Worm (Caenorhabditis elegans) whole organism, L1 larva: ENCODE results near the gene Y41D4B.24.
A peak's percentile ranks its signal among the peaks of the same experiment; 100 is the strongest.

ENCODE experiments used
- C04F5.9 ChIP-seq: sonication (generic microtip); optimal IDR thresholded peaks from 2 replicates; lab custom pipeline; 2016; ENCODE audit warnings: missing genetic modification characterization, missing compliant biosample characterization
- C16A3.4 ChIP-seq: fragments of 150-350 bp; optimal IDR thresholded peaks from 2 replicates; lab custom pipeline; 2014; ENCODE audit warnings: missing biosample characterization, missing genetic modification characterization
- F16B12.6 ChIP-seq: fragments of 150-350 bp; optimal IDR thresholded peaks from 2 replicates; lab custom pipeline; 2014; ENCODE audit warnings: missing biosample characterization, missing genetic modification characterization
- alr-1 ChIP-seq: fragments of 200-800 bp; sonication (Bioruptor generic); optimal IDR thresholded peaks from 2 replicates; lab custom pipeline; 2018; ENCODE audit warnings: borderline replicate concordance, mild to moderate bottlenecking, missing genetic modification characterization, missing compliant biosample characterization
- ama-1 ChIP-seq: fragments of 150-350 bp; optimal IDR thresholded peaks from 2 replicates; lab custom pipeline; 2014
- blmp-1 ChIP-seq: fragments of 150-350 bp; optimal IDR thresholded peaks from 2 replicates; lab custom pipeline; 2014; ENCODE audit warnings: missing biosample characterization, missing genetic modification characterization
- ceh-88 ChIP-seq: fragments of 200-800 bp; sonication (Bioruptor generic); IDR thresholded peaks from 2 replicates; pipeline ENCODE4 v1.3.6; 2022; ENCODE audit warnings: missing genetic modification characterization, missing compliant biosample characterization
- ceh-90 ChIP-seq: sonication (generic microtip); optimal IDR thresholded peaks from 2 replicates; lab custom pipeline; 2016; ENCODE audit warnings: missing genetic modification characterization, missing compliant biosample characterization
- efl-1 ChIP-seq, 4 experiments: fragments of 150-350 bp; optimal IDR thresholded peaks in 3 of 4; peaks in 1 of 4; 1 replicate in 1 of 4; 2 replicates in 3 of 4; lab custom pipeline; 2014; ENCODE audit warnings: missing biosample characterization in 2 of 4, missing genetic modification characterization in 2 of 4, missing genetic modification reagents in 2 of 4
- efl-3 ChIP-seq: fragments of 200-800 bp; sonication (Bioruptor generic); optimal IDR thresholded peaks from 2 replicates; lab custom pipeline; 2018; ENCODE audit warnings: mild to moderate bottlenecking, missing genetic modification characterization, missing compliant biosample characterization
- egl-13 ChIP-seq: sonication (generic microtip); optimal IDR thresholded peaks from 2 replicates; lab custom pipeline; 2016; ENCODE audit warnings: missing genotype, missing genetic modification reagents, missing genetic modification characterization, missing compliant biosample characterization
- elt-3 ChIP-seq, 6 experiments: fragments of 150-350 bp in 1 of 6; sonication (generic microtip); optimal IDR thresholded peaks; 2 replicates each; lab custom pipeline; 2017 to 2018; ENCODE audit warnings: missing biosample characterization in 6 of 6, missing genetic modification characterization in 6 of 6, inconsistent platforms in 1 of 6
- ets-5 ChIP-seq: fragments of 200-800 bp; sonication (Bioruptor generic); IDR thresholded peaks from 2 replicates; pipeline ENCODE4 v1.3.6; 2022; ENCODE audit warnings: missing genetic modification characterization, missing compliant biosample characterization
- fkh-4 ChIP-seq: sonication (generic microtip); optimal IDR thresholded peaks from 2 replicates; lab custom pipeline; 2016; ENCODE audit warnings: missing compliant biosample characterization, missing genetic modification characterization, borderline replicate concordance
- fkh-8 ChIP-seq: sonication (generic microtip); optimal IDR thresholded peaks from 2 replicates; lab custom pipeline; 2016; ENCODE audit warnings: mild to moderate bottlenecking, missing genetic modification characterization, missing compliant biosample characterization
- fos-1 ChIP-seq: fragments of 150-350 bp; optimal IDR thresholded peaks from 2 replicates; lab custom pipeline; 2014; ENCODE audit warnings: missing biosample characterization, missing genetic modification characterization
- grh-1 ChIP-seq: fragments of 200-800 bp; sonication (Bioruptor generic); IDR thresholded peaks from 2 replicates; pipeline ENCODE4 v1.3.6; 2022; ENCODE audit warnings: missing genetic modification reagents, missing genetic modification characterization, missing compliant biosample characterization
- hlh-17 ChIP-seq: fragments of 200-800 bp; sonication (Bioruptor generic); optimal IDR thresholded peaks from 2 replicates; lab custom pipeline; 2018; ENCODE audit warnings: missing genetic modification characterization, mild to moderate bottlenecking, missing compliant biosample characterization, moderate library complexity, borderline replicate concordance
- hlh-4 ChIP-seq: sonication (generic microtip); optimal IDR thresholded peaks from 2 replicates; lab custom pipeline; 2016; ENCODE audit warnings: mild to moderate bottlenecking, missing genetic modification characterization, missing compliant biosample characterization
- hpl-2 ChIP-seq: fragments of 150-350 bp; optimal IDR thresholded peaks from 2 replicates; lab custom pipeline; 2014; ENCODE audit warnings: missing biosample characterization, missing genetic modification reagents, missing genetic modification characterization
- irx-1 ChIP-seq: sonication (generic microtip); optimal IDR thresholded peaks from 2 replicates; lab custom pipeline; 2016; ENCODE audit warnings: missing genetic modification characterization, missing compliant biosample characterization
- isw-1 ChIP-seq: fragments of 200-800 bp; sonication (Bioruptor generic); IDR thresholded peaks from 2 replicates; pipeline ENCODE4 v1.3.6; 2022; ENCODE audit warnings: missing genetic modification characterization, missing compliant biosample characterization
- lin-13 ChIP-seq: fragments of 150-350 bp; optimal IDR thresholded peaks from 2 replicates; lab custom pipeline; 2014; ENCODE audit warnings: missing biosample characterization, missing genetic modification reagents, missing genetic modification characterization
- lin-14 ChIP-seq: fragments of 200-800 bp; sonication (Bioruptor generic); optimal IDR thresholded peaks from 2 replicates; lab custom pipeline; 2018; ENCODE audit warnings: mild to moderate bottlenecking, missing genetic modification characterization, moderate library complexity, missing compliant biosample characterization
- lin-15B ChIP-seq: fragments of 150-350 bp; sonication (generic microtip); optimal IDR thresholded peaks from 3 replicates; lab custom pipeline; 2014; ENCODE audit warnings: missing biosample characterization, missing genetic modification characterization
- lin-39 ChIP-seq: fragments of 150-350 bp; optimal IDR thresholded peaks from 2 replicates; lab custom pipeline; 2014; ENCODE audit warnings: missing biosample characterization, missing genetic modification reagents, missing genetic modification characterization
- lir-3 ChIP-seq: sonication (generic microtip); optimal IDR thresholded peaks from 2 replicates; lab custom pipeline; 2016; ENCODE audit warnings: mild to moderate bottlenecking, missing genetic modification characterization, moderate library complexity, missing compliant biosample characterization; ENCODE audit not compliant: poor library complexity
- lsy-2 ChIP-seq, 2 experiments: fragments of 150-350 bp; optimal IDR thresholded peaks; 2 replicates each; lab custom pipeline; 2014; ENCODE audit warnings: missing biosample characterization in 2 of 2, missing genetic modification characterization in 2 of 2
- mep-1 ChIP-seq: fragments of 150-350 bp; optimal IDR thresholded peaks from 2 replicates; lab custom pipeline; 2014; ENCODE audit warnings: missing biosample characterization, missing genetic modification characterization
- nhr-20 ChIP-seq: sonication (generic microtip); optimal IDR thresholded peaks from 2 replicates; lab custom pipeline; 2016; ENCODE audit warnings: mild to moderate bottlenecking, missing genetic modification characterization, missing compliant biosample characterization
- nhr-237 ChIP-seq: fragments of 150-350 bp; optimal IDR thresholded peaks from 2 replicates; lab custom pipeline; 2014; ENCODE audit warnings: missing biosample characterization, missing genetic modification characterization
- nhr-28 ChIP-seq: fragments of 150-350 bp; optimal IDR thresholded peaks from 2 replicates; lab custom pipeline; 2014; ENCODE audit warnings: missing biosample characterization, missing genetic modification characterization
- nhr-71 ChIP-seq: sonication (generic microtip); optimal IDR thresholded peaks from 2 replicates; lab custom pipeline; 2016; ENCODE audit warnings: mild to moderate bottlenecking, missing genetic modification characterization, moderate library complexity, missing compliant biosample characterization
- pag-3 ChIP-seq: sonication (generic microtip); optimal IDR thresholded peaks from 2 replicates; lab custom pipeline; 2017; ENCODE audit warnings: missing genetic modification characterization, mild to moderate bottlenecking, missing compliant biosample characterization, antibody characterized with exemption, borderline replicate concordance; ENCODE audit not compliant: insufficient read depth
- pax-3 ChIP-seq: fragments of 200-800 bp; sonication (Bioruptor generic); optimal IDR thresholded peaks from 2 replicates; lab custom pipeline; 2018; ENCODE audit warnings: mild to moderate bottlenecking, missing genetic modification characterization, moderate library complexity, missing compliant biosample characterization
- pqm-1 ChIP-seq: sonication (generic microtip); optimal IDR thresholded peaks from 3 replicates; lab custom pipeline; 2017; ENCODE audit warnings: missing biosample characterization, missing genetic modification characterization
- rnt-1 ChIP-seq: sonication (generic microtip); optimal IDR thresholded peaks from 2 replicates; lab custom pipeline; 2016; ENCODE audit warnings: mild to moderate bottlenecking, missing genetic modification characterization, moderate library complexity, missing compliant biosample characterization
- skn-1 ChIP-seq: fragments of 150-350 bp; optimal IDR thresholded peaks from 2 replicates; lab custom pipeline; 2014; ENCODE audit warnings: missing biosample characterization, missing genetic modification characterization
- snu-23 ChIP-seq: sonication (generic microtip); optimal IDR thresholded peaks from 2 replicates; lab custom pipeline; 2016; ENCODE audit warnings: missing genetic modification characterization, missing compliant biosample characterization
- sox-4 ChIP-seq: sonication (generic microtip); optimal IDR thresholded peaks from 2 replicates; lab custom pipeline; 2016; ENCODE audit warnings: missing genetic modification characterization, missing compliant biosample characterization
- sup-37 ChIP-seq: fragments of 200-800 bp; sonication (Bioruptor generic); optimal IDR thresholded peaks from 2 replicates; lab custom pipeline; 2018; ENCODE audit warnings: mild to moderate bottlenecking, missing genetic modification characterization, missing compliant biosample characterization
- swsn-7 ChIP-seq: sonication (generic microtip); optimal IDR thresholded peaks from 2 replicates; lab custom pipeline; 2016; ENCODE audit warnings: missing genetic modification characterization, missing compliant biosample characterization
- unc-130 ChIP-seq: fragments of 150-350 bp; optimal IDR thresholded peaks from 2 replicates; lab custom pipeline; 2017; ENCODE audit warnings: missing biosample characterization, missing genetic modification characterization, inconsistent platforms
- unc-30 ChIP-seq: sonication (generic microtip); optimal IDR thresholded peaks from 2 replicates; lab custom pipeline; 2017; ENCODE audit warnings: missing biosample characterization, missing genetic modification characterization
- unc-62 ChIP-seq: fragments of 150-350 bp; optimal IDR thresholded peaks from 2 replicates; lab custom pipeline; 2014; ENCODE audit warnings: missing biosample characterization, missing genetic modification reagents, missing genetic modification characterization
- xbp-1 ChIP-seq: sonication (generic microtip); optimal IDR thresholded peaks from 2 replicates; lab custom pipeline; 2016; ENCODE audit warnings: missing genetic modification characterization, missing compliant biosample characterization
- zip-4 ChIP-seq: fragments of 200-800 bp; sonication (Bioruptor generic); optimal IDR thresholded peaks from 2 replicates; lab custom pipeline; 2018; ENCODE audit warnings: mild to moderate bottlenecking, missing genetic modification characterization, moderate library complexity, missing compliant biosample characterization
- ztf-11 ChIP-seq, 2 experiments: sonication (generic microtip); optimal IDR thresholded peaks; 2 replicates each; lab custom pipeline; 2016 to 2017; ENCODE audit warnings: missing genetic modification characterization in 2 of 2, missing biosample characterization in 1 of 2, missing compliant biosample characterization in 1 of 2

The Y41D4B.24 gene

DNA sequence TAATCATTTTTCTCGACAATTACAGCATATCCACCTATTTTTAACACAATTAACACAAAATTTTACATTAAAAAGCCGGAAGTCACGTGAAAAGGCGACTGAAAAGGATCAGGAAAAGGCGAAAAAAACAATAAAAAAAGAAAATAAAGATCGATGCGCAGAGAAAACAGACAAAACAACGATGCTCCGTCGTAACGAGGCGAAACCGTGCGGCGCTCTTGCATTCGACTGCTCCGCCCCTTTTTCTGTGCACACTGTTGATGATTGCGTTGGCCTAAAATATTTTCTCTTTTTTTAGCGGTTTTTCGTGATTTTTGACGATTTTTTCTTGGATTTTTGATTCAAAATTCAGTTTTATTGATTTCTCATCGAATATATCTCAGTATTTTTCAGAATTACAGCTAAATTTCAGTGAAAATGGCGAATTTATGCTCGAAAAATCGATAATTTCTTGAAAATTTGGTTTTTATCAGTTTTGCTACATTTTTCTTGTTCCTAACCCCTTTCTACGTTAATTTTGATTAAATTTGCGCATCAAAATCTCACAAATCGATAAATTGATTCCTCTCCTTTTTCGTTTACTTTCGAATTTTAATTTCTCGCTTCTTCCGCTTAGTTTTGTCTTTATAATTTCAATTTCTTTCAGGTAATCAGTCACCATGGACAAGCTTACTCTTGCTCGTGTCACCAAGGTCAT is 22.8 kb downstream of the Y41D4B.24 start, which contains the start of gene rps-28 (continued):
- TF ChIP-seq unc-30 (tag; lab: Kevin White, UChicago) (peak; percentile 38), fkh-4 (tag; lab: Kevin White, UChicago) (peak; percentile 75), lin-39 (peak; percentile 89), pqm-1 (peak; percentile 39), elt-3 (tag; optimal IDR thresholded peaks at IDR 0.05; lab: Kevin White, UChicago) (peak; percentile 70 to 99 (median 94)), lin-13 (GFP tag; lab: Kevin White, UChicago) (peak; percentile 99), efl-3 (GFP tag; lab: Kevin White, UChicago) (no peak), lin-14 (GFP tag; lab: Kevin White, UChicago) (peak; percentile 98), lsy-2 (tag; optimal IDR thresholded peaks at IDR 0.05; lab: Kevin White, UChicago) (peak; percentile 96 to 97), C04F5.9 (tag; lab: Kevin White, UChicago) (peak; percentile 90), sup-37 (GFP tag; lab: Kevin White, UChicago) (peak; percentile 77), snu-23 (peak; percentile 99), mep-1 (tag; lab: Kevin White, UChicago) (peak; percentile 98), hpl-2 (GFP tag; lab: Kevin White, UChicago) (peak; percentile 94), ama-1 (lab: Kevin White, UChicago) (peak; percentile 71), unc-130 (peak; percentile 99), unc-62 (GFP tag; lab: Kevin White, UChicago) (peak; percentile 2), rnt-1 (tag; lab: Kevin White, UChicago) (peak; percentile 97), fos-1 (tag; lab: Kevin White, UChicago) (peak; percentile 94), ceh-88 (GFP tag; lab: Robert Waterston, UW) (peak; percentile 88), alr-1 (tag; lab: Kevin White, UChicago) (no peak), fkh-8 (peak; percentile 99), nhr-237 (peak; percentile 93), F16B12.6 (tag; lab: Kevin White, UChicago) (peak; percentile 73), pag-3 (no peak), nhr-20 (tag; lab: Kevin White, UChicago) (peak; percentile 98), C16A3.4 (peak; percentile 99), lin-15B (tag; lab: Kevin White, UChicago) (peak; percentile 95), hlh-4 (tag; lab: Kevin White, UChicago) (no peak), grh-1 (GFP tag; lab: Robert Waterston, UW) (peak; percentile 92), ztf-11 (tag; optimal IDR thresholded peaks at IDR 0.05; lab: Kevin White, UChicago) (peak; percentile 75 to 87), isw-1 (GFP tag; lab: Robert Waterston, UW) (peak; percentile 97), xbp-1 (tag; lab: Kevin White, UChicago) (peak; percentile 97), skn-1 (tag; lab: Kevin White, UChicago) (peak; percentile 98), irx-1 (tag; lab: Kevin White, UChicago) (peak; percentile 88), nhr-28 (tag; lab: Kevin White, UChicago) (no peak), hlh-17 (GFP tag; lab: Kevin White, UChicago) (no peak), zip-4 (GFP tag; lab: Kevin White, UChicago) (peak; percentile 82), blmp-1 (peak; percentile 84), pax-3 (peak; percentile 96), swsn-7 (tag; lab: Kevin White, UChicago) (peak; percentile 98), egl-13 (tag; lab: Kevin White, UChicago) (peak; percentile 90), sox-4 (tag; lab: Kevin White, UChicago) (peak; percentile 83), ceh-90 (tag; lab: Kevin White, UChicago) (peak; percentile 66), efl-1 (optimal IDR thresholded peaks at IDR 0.05; lab: Kevin White, UChicago) (peak; percentile 92 to 95), efl-1 (GFP tag; optimal IDR thresholded peaks at IDR 0.05 in 1 of 2; lab: Kevin White, UChicago) (peak; percentile 87 to 98), ets-5 (GFP tag; lab: Robert Waterston, UW) (no peak), lir-3 (peak; percentile 90), nhr-71 (peak; percentile 98)
- TF ChIP-seq, all 84 proteins: peak for 71
